Worm (Caenorhabditis elegans) whole organism, L3 larva: Measurements from ENCODE around the gene ncx-9.

Experiments used
- ZK546.5 ChIP-seq: sonication (generic microtip); optimal IDR thresholded peaks from 2 replicates; lab custom pipeline; 2017; ENCODE audit warnings: missing biosample characterization, missing genetic modification characterization
- aly-2 ChIP-seq: fragments of 150-350 bp; optimal IDR thresholded peaks from 2 replicates; lab custom pipeline; 2014; ENCODE audit warnings: missing biosample characterization, missing genetic modification characterization
- ceh-16 ChIP-seq: sonication (generic microtip); optimal IDR thresholded peaks from 2 replicates; lab custom pipeline; 2017; ENCODE audit warnings: missing biosample characterization, missing genetic modification characterization
- ceh-28 ChIP-seq: fragments of 150-350 bp; optimal IDR thresholded peaks from 2 replicates; lab custom pipeline; 2014; ENCODE audit warnings: missing biosample characterization, missing genetic modification reagents, missing genetic modification characterization
- daf-12 ChIP-seq: fragments of 150-350 bp; optimal IDR thresholded peaks from 2 replicates; lab custom pipeline; 2014; ENCODE audit warnings: missing biosample characterization, missing genetic modification reagents, missing genetic modification characterization
- egl-27 ChIP-seq: sonication (generic microtip); optimal IDR thresholded peaks from 4 replicates; lab custom pipeline; 2017; ENCODE audit warnings: missing biosample characterization, missing genetic modification reagents, missing genetic modification characterization
- egl-5 ChIP-seq: fragments of 150-350 bp; optimal IDR thresholded peaks from 2 replicates; lab custom pipeline; 2017; ENCODE audit warnings: missing biosample characterization, missing genetic modification reagents, missing genetic modification characterization, inconsistent platforms
- elt-1 ChIP-seq: fragments of 150-350 bp; optimal IDR thresholded peaks from 2 replicates; lab custom pipeline; 2014; ENCODE audit warnings: missing biosample characterization, missing genetic modification characterization
- elt-3 ChIP-seq, 3 experiments: fragments of 150-350 bp in 1 of 3; sonication (generic microtip) in 2 of 3; optimal IDR thresholded peaks; 2 replicates in 2 of 3; 4 replicates in 1 of 3; lab custom pipeline; 2014 to 2017; ENCODE audit warnings: missing biosample characterization in 3 of 3, missing genetic modification characterization in 3 of 3
- eor-1 ChIP-seq, 2 experiments: fragments of 150-350 bp; optimal IDR thresholded peaks; 2 replicates each; lab custom pipeline; 2014 to 2018; ENCODE audit warnings: missing biosample characterization in 2 of 2, missing genetic modification characterization in 2 of 2
- fkh-2 ChIP-seq: fragments of 150-350 bp; optimal IDR thresholded peaks from 2 replicates; lab custom pipeline; 2014; ENCODE audit warnings: missing biosample characterization, missing genetic modification reagents, missing genetic modification characterization
- fos-1 ChIP-seq: fragments of 150-350 bp; optimal IDR thresholded peaks from 2 replicates; lab custom pipeline; 2014; ENCODE audit warnings: missing biosample characterization, missing genetic modification characterization
- jun-1 ChIP-seq: fragments of 150-350 bp; optimal IDR thresholded peaks from 2 replicates; lab custom pipeline; 2014; ENCODE audit warnings: missing biosample characterization, missing genetic modification reagents, missing genetic modification characterization
- lin-15B ChIP-seq: fragments of 150-350 bp; optimal IDR thresholded peaks from 2 replicates; lab custom pipeline; 2014; ENCODE audit warnings: missing biosample characterization, missing genetic modification characterization
- lin-39 ChIP-seq: fragments of 150-350 bp; optimal IDR thresholded peaks from 2 replicates; lab custom pipeline; 2018; ENCODE audit warnings: missing biosample characterization, missing genetic modification reagents, missing genetic modification characterization
- lsy-12 ChIP-seq: sonication (generic microtip); optimal IDR thresholded peaks from 2 replicates; lab custom pipeline; 2016; ENCODE audit warnings: mild to moderate bottlenecking, missing genetic modification characterization, missing compliant biosample characterization
- nfya-1 ChIP-seq: sonication (generic microtip); optimal IDR thresholded peaks from 2 replicates; lab custom pipeline; 2017; ENCODE audit warnings: missing genetic modification characterization, mild to moderate bottlenecking, missing compliant biosample characterization, antibody characterized with exemption, moderate library complexity; ENCODE audit not compliant: insufficient read depth
- nhr-11 ChIP-seq: fragments of 150-350 bp; optimal IDR thresholded peaks from 2 replicates; lab custom pipeline; 2014; ENCODE audit warnings: missing biosample characterization, missing genetic modification characterization
- nhr-12 ChIP-seq: fragments of 150-350 bp; optimal IDR thresholded peaks from 2 replicates; lab custom pipeline; 2014; ENCODE audit warnings: missing biosample characterization, missing genetic modification characterization
- nhr-23 ChIP-seq: fragments of 150-350 bp; optimal IDR thresholded peaks from 2 replicates; lab custom pipeline; 2014; ENCODE audit warnings: missing biosample characterization, missing genetic modification reagents, missing genetic modification characterization
- nhr-25 ChIP-seq: sonication (generic microtip); optimal IDR thresholded peaks from 2 replicates; lab custom pipeline; 2017; ENCODE audit warnings: missing biosample characterization, missing genetic modification characterization
- nhr-28 ChIP-seq: fragments of 150-350 bp; optimal IDR thresholded peaks from 2 replicates; lab custom pipeline; 2014; ENCODE audit warnings: missing biosample characterization, missing genetic modification characterization
- nhr-43 ChIP-seq: sonication (generic microtip); optimal IDR thresholded peaks from 2 replicates; lab custom pipeline; 2016; ENCODE audit warnings: mild to moderate bottlenecking, missing genetic modification characterization, missing compliant biosample characterization; ENCODE audit not compliant: poor library complexity, severe bottlenecking
- nhr-67 ChIP-seq: fragments of 150-350 bp; optimal IDR thresholded peaks from 2 replicates; lab custom pipeline; 2014; ENCODE audit warnings: missing biosample characterization, missing genetic modification characterization
- nhr-76 ChIP-seq: fragments of 150-350 bp; sonication (generic microtip); optimal IDR thresholded peaks from 5 replicates; lab custom pipeline; 2014; ENCODE audit warnings: missing biosample characterization, missing genetic modification characterization
- sea-2 ChIP-seq: fragments of 150-350 bp; sonication (generic microtip); optimal IDR thresholded peaks from 4 replicates; lab custom pipeline; 2014; ENCODE audit warnings: missing biosample characterization, missing genetic modification reagents, missing genetic modification characterization
- skn-1 ChIP-seq: fragments of 150-350 bp; optimal IDR thresholded peaks from 2 replicates; lab custom pipeline; 2014; ENCODE audit warnings: missing biosample characterization, missing genetic modification characterization
- tbx-2 ChIP-seq: sonication (generic microtip); optimal IDR thresholded peaks from 2 replicates; lab custom pipeline; 2016; ENCODE audit warnings: mild to moderate bottlenecking, missing genetic modification characterization, missing compliant biosample characterization
- ztf-4 ChIP-seq: fragments of 150-350 bp; optimal IDR thresholded peaks from 2 replicates; lab custom pipeline; 2014; ENCODE audit warnings: missing biosample characterization, missing genetic modification characterization

Gene ncx-9

DNA sequence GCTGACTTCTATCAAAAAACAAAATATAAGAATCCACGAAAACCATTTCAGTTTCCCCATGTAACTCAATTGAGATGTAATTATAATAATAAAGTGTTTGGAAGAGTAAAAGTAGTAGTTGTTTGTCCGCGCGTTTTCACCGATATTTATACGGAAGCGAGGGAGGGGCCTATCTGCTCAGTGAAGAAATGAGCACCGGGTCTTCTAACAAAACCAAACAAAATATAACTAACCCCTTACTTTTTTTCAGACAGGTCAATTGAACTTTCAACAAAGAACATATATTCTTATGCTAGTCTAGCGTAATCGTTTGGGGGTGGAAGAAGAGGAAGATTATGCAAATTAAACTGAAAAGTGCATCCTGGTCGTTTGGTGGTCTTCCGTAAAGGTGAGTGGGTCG lies at the start of gene ncx-9:
Gene ncx-9, minus strand, starts transcription at position 101 of the 400 bp plus-strand sequence.
- TF ChIP-seq nhr-67 (tag; lab: Kevin White, UChicago) (no peak), nhr-28 (tag; lab: Kevin White, UChicago) (no peak), lin-15B (tag; lab: Kevin White, UChicago) (no peak), elt-1 (tag; lab: Kevin White, UChicago) (no peak)

- TF ChIP-seq lsy-12 (no peak), elt-3 (tag; optimal IDR thresholded peaks at IDR 0.05; lab: Kevin White, UChicago) (no peak), elt-1 (tag; lab: Kevin White, UChicago) (no peak), fos-1 (tag; lab: Kevin White, UChicago) (no peak), daf-12 (tag; lab: Kevin White, UChicago) (no peak), aly-2 (tag; lab: Kevin White, UChicago) (no peak)
These were observed 45.9 kb upstream of the ncx-9 start, which contains the start of gene K11D12.8 for ce11 chrV:5040925-5041324. Gene K11D12.8 (minus strand): TSS chrV:5041001.

- TF ChIP-seq nhr-43 (tag; lab: Kevin White, UChicago) (no peak), nhr-12 (tag; lab: Kevin White, UChicago) (no peak), ztf-4 (tag; lab: Kevin White, UChicago) (no peak), nhr-23 (tag; lab: Kevin White, UChicago) (no peak), sea-2 (GFP tag; lab: Kevin White, UChicago) (no peak), elt-1 (tag; lab: Kevin White, UChicago) (no peak), nhr-76 (tag; lab: Kevin White, UChicago) (no peak), ZK546.5 (tag; lab: Kevin White, UChicago) (no peak), nhr-11 (tag; lab: Kevin White, UChicago) (no peak), egl-5 (tag; lab: Kevin White, UChicago) (no peak), eor-1 (tag; optimal IDR thresholded peaks at IDR 0.05; lab: Kevin White, UChicago) (no peak)
These were observed 44.5 kb upstream of the ncx-9 start, which contains the start of gene K11D12.11 for ce11 chrV:5039559-5039958. Gene K11D12.11 (minus strand): TSS chrV:5039600.

DNA sequence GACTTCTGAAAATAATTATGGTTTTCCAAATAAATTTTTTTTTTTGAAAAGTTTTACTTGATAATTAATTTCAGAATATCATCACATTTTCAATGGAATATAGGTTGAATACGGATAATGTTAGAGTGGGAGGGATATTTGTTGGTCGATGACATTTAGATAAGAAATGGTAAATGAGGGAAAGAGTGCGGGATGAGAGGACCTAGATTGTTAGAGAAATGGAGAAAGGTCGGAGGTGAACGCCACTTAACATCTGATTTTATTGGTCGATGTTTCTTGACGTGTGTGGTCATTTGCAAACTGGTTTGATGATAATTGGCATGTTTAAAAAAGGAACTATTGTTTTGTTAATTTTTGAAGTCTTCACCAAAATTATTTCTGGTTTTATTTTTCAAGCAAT lies 43.4 kb upstream of the ncx-9 start:
- TF ChIP-seq nhr-25 (tag; lab: Kevin White, UChicago) (peak; percentile 60), nhr-11 (tag; lab: Kevin White, UChicago) (no peak)

ce11 chrV:5036364-5036763 lies 41.3 kb upstream of the ncx-9 start, which contains the start of gene K11D12.7:
Gene K11D12.7 (minus strand): TSS chrV:5036464.
- TF ChIP-seq elt-1 (tag; lab: Kevin White, UChicago) (no peak), lsy-12 (no peak), nfya-1 (tag; lab: Kevin White, UChicago) (no peak), tbx-2 (tag; lab: Kevin White, UChicago) (no peak), sea-2 (GFP tag; lab: Kevin White, UChicago) (no peak), ceh-16 (no peak), fkh-2 (tag; lab: Kevin White, UChicago) (no peak), daf-12 (tag; lab: Kevin White, UChicago) (no peak), skn-1 (tag; lab: Kevin White, UChicago) (no peak), nhr-12 (tag; lab: Kevin White, UChicago) (no peak)

- TF ChIP-seq nfya-1 (tag; lab: Kevin White, UChicago) (no peak), nhr-11 (tag; lab: Kevin White, UChicago) (no peak), ceh-28 (no peak), jun-1 (tag; lab: Kevin White, UChicago) (no peak), egl-5 (tag; lab: Kevin White, UChicago) (no peak), sea-2 (GFP tag; lab: Kevin White, UChicago) (no peak), lin-39 (no peak), daf-12 (tag; lab: Kevin White, UChicago) (no peak), egl-27 (no peak)
These were observed 40.0 kb upstream of the ncx-9 start, which contains the start of gene K11D12.6 for ce11 chrV:5035058-5035457. Gene K11D12.6 (minus strand): TSS chrV:5035158.
